Fruit fly (Drosophila melanogaster): Measurements from ENCODE around the gene CG15601.

CG15601 gene

dm6 chrX:15671026-15671563 is 39.4 kb upstream of the CG15601 start, which contains the start of gene CG15646 (continued):
- TF ChIP-seq Ets96B (tag; optimal IDR thresholded peaks at IDR 0.05) (peak; percentile 78), fkh (GFP tag; optimal IDR thresholded peaks at IDR 0.05) (no peak), CG6163 (GFP tag; IDR thresholded peaks at IDR 0.05) (peak; percentile 65; the same call in 2 of the 3 replicates), CG34406 (GFP tag; optimal IDR thresholded peaks at IDR 0.05) (peak; percentile 81), CG1621 (tag; optimal IDR thresholded peaks at IDR 0.05) (peak; percentile 50), CG15336 (GFP tag; IDR thresholded peaks at IDR 0.05) (peak; percentile 70), Smox (GFP tag; optimal IDR thresholded peaks at IDR 0.05) (peak; percentile 72), eg (GFP tag; IDR thresholded peaks at IDR 0.05) (peak; percentile 51; the same call in 1 of the 3 replicates), Hr39 (GFP tag; optimal IDR thresholded peaks at IDR 0.05) (peak; percentile 43), CG3919 (GFP tag; optimal IDR thresholded peaks at IDR 0.05) (peak; percentile 80), CG11762 (GFP tag; optimal IDR thresholded peaks at IDR 0.05; ENCODE audit: insufficient read depth) (peak; percentile 60), vri (GFP tag; optimal IDR thresholded peaks at IDR 0.05) (peak; percentile 32), CG31627 (GFP tag; optimal IDR thresholded peaks at IDR 0.05) (peak; percentile 39), net (GFP tag; optimal IDR thresholded peaks at IDR 0.05) (peak; percentile 68), topi (GFP tag; optimal IDR thresholded peaks at IDR 0.05) (peak; percentile 75), CG3032 (tag; optimal IDR thresholded peaks at IDR 0.05) (peak; percentile 83), fd85E (GFP tag; optimal IDR thresholded peaks at IDR 0.05) (no peak), Lpt (GFP tag; optimal IDR thresholded peaks at IDR 0.05) (peak; percentile 55), Hr38 (GFP tag; optimal IDR thresholded peaks at IDR 0.05) (no peak), Eip93F (GFP tag; optimal IDR thresholded peaks at IDR 0.05) (no peak), fd59A (GFP tag; optimal IDR thresholded peaks at IDR 0.05) (peak; percentile 60), Sox102F (GFP tag; optimal IDR thresholded peaks at IDR 0.05) (peak; percentile 49), CG6792 (GFP tag; optimal IDR thresholded peaks at IDR 0.05) (peak; percentile 76), esn (GFP tag; optimal IDR thresholded peaks at IDR 0.05) (peak; percentile 80), CG16779 (tag; optimal IDR thresholded peaks at IDR 0.05) (peak; percentile 56), Eip75B (GFP tag; optimal IDR thresholded peaks at IDR 0.05) (peak; percentile 64), ss (GFP tag; optimal IDR thresholded peaks at IDR 0.05) (peak; percentile 82 to 88), Sox15 (GFP tag; optimal IDR thresholded peaks at IDR 0.05) (peak; percentile 56), cyc (GFP tag; optimal IDR thresholded peaks at IDR 0.05) (peak; percentile 60), acj6 (GFP tag; optimal IDR thresholded peaks at IDR 0.05) (peak; percentile 71), CG6854 (GFP tag; optimal IDR thresholded peaks at IDR 0.05) (peak; percentile 59), Met (GFP tag; optimal IDR thresholded peaks at IDR 0.05) (peak; percentile 76), OdsH (GFP tag; optimal IDR thresholded peaks at IDR 0.05) (peak; percentile 78), CG10631 (GFP tag; optimal IDR thresholded peaks at IDR 0.05) (peak; percentile 69), CG6808 (GFP tag; optimal IDR thresholded peaks at IDR 0.05) (peak; percentile 80), Blimp-1 (GFP tag; optimal IDR thresholded peaks at IDR 0.05) (peak; percentile 55)

DNA sequence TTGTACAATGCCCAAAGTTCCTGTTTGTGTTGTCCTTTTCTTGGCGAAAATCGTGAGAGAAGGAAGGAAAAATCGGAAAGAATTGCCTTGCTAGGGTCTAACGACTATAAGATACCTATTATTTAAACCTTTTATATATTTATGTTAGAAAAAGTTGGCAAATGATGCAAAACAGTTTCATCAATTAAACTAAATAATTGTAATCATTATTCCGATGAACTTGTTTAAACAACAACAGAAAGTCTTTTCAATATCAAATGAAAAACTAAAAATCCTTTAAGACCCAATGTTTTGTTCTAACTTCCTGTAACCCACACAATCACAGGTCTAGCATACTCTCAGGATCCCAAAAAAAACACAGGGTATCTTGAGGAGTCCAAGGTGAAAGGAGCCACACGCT is 36.1 kb upstream of the CG15601 start:
- TF ChIP-seq Eip78C (GFP tag) (peak; percentile 4), svp (GFP tag) (peak; percentile 61), Blimp-1 (GFP tag; optimal IDR thresholded peaks at IDR 0.05) (no peak)

dm6 chrX:15675294-15675693 is 35.2 kb upstream of the CG15601 start, which contains the start of gene CG12708:
CG12708 (plus strand) TSS chrX:15675476.
- TF ChIP-seq achi (GFP tag; optimal IDR thresholded peaks at IDR 0.05), result no peak
- no peak for TF ChIP-seq CG6792 (GFP tag; optimal IDR thresholded peaks at IDR 0.05)
- no peak for TF ChIP-seq Blimp-1 (GFP tag; optimal IDR thresholded peaks at IDR 0.05)
- TF ChIP-seq CG15336 (GFP tag; IDR thresholded peaks at IDR 0.05), result no peak
- TF ChIP-seq CG11902 (GFP tag; optimal IDR thresholded peaks at IDR 0.05), result no peak
- TF ChIP-seq Eip75B (GFP tag; optimal IDR thresholded peaks at IDR 0.05), result peak; percentile 16
- TF ChIP-seq CG7368 (GFP tag; optimal IDR thresholded peaks at IDR 0.05), result no peak
- TF ChIP-seq dac (GFP tag; optimal IDR thresholded peaks at IDR 0.05), result no peak
- no peak for TF ChIP-seq Sox15 (GFP tag; optimal IDR thresholded peaks at IDR 0.05)
- TF ChIP-seq CG4318 (GFP tag; optimal IDR thresholded peaks at IDR 0.05), result no peak
- peak; percentile 2 for TF ChIP-seq lz (GFP tag; optimal IDR thresholded peaks at IDR 0.05)
- TF ChIP-seq salr (GFP tag; optimal IDR thresholded peaks at IDR 0.05), result no peak
- TF ChIP-seq CG31627 (GFP tag; optimal IDR thresholded peaks at IDR 0.05), result no peak
- TF ChIP-seq OdsH (GFP tag; optimal IDR thresholded peaks at IDR 0.05), result no peak
- no peak for TF ChIP-seq fd59A (GFP tag; optimal IDR thresholded peaks at IDR 0.05)
- no peak for TF ChIP-seq CG10669 (GFP tag; optimal IDR thresholded peaks at IDR 0.05)
- peak; percentile 73 for TF ChIP-seq Eip78C (GFP tag)
- peak; percentile 41 for TF ChIP-seq vri (GFP tag; optimal IDR thresholded peaks at IDR 0.05)
- no peak for TF ChIP-seq CG34406 (GFP tag; optimal IDR thresholded peaks at IDR 0.05)
- peak; percentile 18 for TF ChIP-seq CG3919 (GFP tag; optimal IDR thresholded peaks at IDR 0.05)
- no peak for TF ChIP-seq CG16779 (tag; optimal IDR thresholded peaks at IDR 0.05)
- TF ChIP-seq CG32006 (GFP tag; optimal IDR thresholded peaks at IDR 0.05), result no peak
- peak; percentile 28 for TF ChIP-seq CG9139 (GFP tag; optimal IDR thresholded peaks at IDR 0.05)

All from whole organism, prepupa.